Worm (Caenorhabditis elegans) whole organism, L2 larva: ENCODE results near the gene F26A1.9.

Experiments
- R02D3.7 ChIP-seq: fragments of 150-350 bp; optimal IDR thresholded peaks from 2 replicates; lab custom pipeline; 2014; ENCODE audit warnings: missing biosample characterization, missing genetic modification characterization
- alr-1 ChIP-seq: fragments of 150-350 bp; optimal IDR thresholded peaks from 2 replicates; lab custom pipeline; 2014; ENCODE audit warnings: missing biosample characterization, missing genetic modification characterization
- ama-1 ChIP-seq: fragments of 150-350 bp; optimal IDR thresholded peaks from 2 replicates; lab custom pipeline; 2018; ENCODE audit warnings: inconsistent platforms
- egl-27 ChIP-seq: sonication (generic microtip); optimal IDR thresholded peaks from 3 replicates; lab custom pipeline; 2017; ENCODE audit warnings: missing biosample characterization, missing genetic modification reagents, missing genetic modification characterization
- nhr-237 ChIP-seq: fragments of 150-350 bp; optimal IDR thresholded peaks from 2 replicates; lab custom pipeline; 2014; ENCODE audit warnings: missing biosample characterization, missing genetic modification characterization
- peb-1 ChIP-seq: fragments of 150-350 bp; optimal IDR thresholded peaks from 2 replicates; lab custom pipeline; 2014; ENCODE audit warnings: missing biosample characterization, missing genetic modification characterization
- snpc-4 ChIP-seq: fragments of 150-350 bp; optimal IDR thresholded peaks from 2 replicates; lab custom pipeline; 2014; ENCODE audit warnings: missing biosample characterization, missing genetic modification characterization
- unc-39 ChIP-seq: fragments of 150-350 bp; optimal IDR thresholded peaks from 2 replicates; lab custom pipeline; 2014; ENCODE audit warnings: missing biosample characterization, missing genetic modification characterization
- unc-55 ChIP-seq: fragments of 150-350 bp; sonication (generic microtip); optimal IDR thresholded peaks from 3 replicates; lab custom pipeline; 2014; ENCODE audit warnings: missing biosample characterization, missing genetic modification reagents, missing genetic modification characterization
- unc-62 ChIP-seq: fragments of 150-350 bp; optimal IDR thresholded peaks from 2 replicates; lab custom pipeline; 2014; ENCODE audit warnings: missing biosample characterization, missing genetic modification reagents, missing genetic modification characterization
- zag-1 ChIP-seq: fragments of 150-350 bp; optimal IDR thresholded peaks from 2 replicates; lab custom pipeline; 2014; ENCODE audit warnings: missing biosample characterization, missing genetic modification characterization
- ztf-11 ChIP-seq: sonication (generic microtip); optimal IDR thresholded peaks from 2 replicates; lab custom pipeline; 2017; ENCODE audit warnings: missing biosample characterization, missing genetic modification characterization
- ztf-4 ChIP-seq: fragments of 150-350 bp; optimal IDR thresholded peaks from 2 replicates; lab custom pipeline; 2014; ENCODE audit warnings: missing biosample characterization, missing genetic modification characterization

ce11 chrIII:4785714-4786113, 43.6 kb downstream of the F26A1.9 start, which contains the start of gene mel-28:
- no peak for TF ChIP-seq R02D3.7 (tag; lab: Kevin White, UChicago)
- peak; percentile 16 for TF ChIP-seq unc-55 (GFP tag; lab: Kevin White, UChicago)
- no peak for TF ChIP-seq snpc-4 (tag; lab: Kevin White, UChicago)
- no peak for TF ChIP-seq ztf-4
- TF ChIP-seq nhr-237, result no peak
- TF ChIP-seq unc-39 (tag; lab: Kevin White, UChicago), result no peak
- TF ChIP-seq egl-27 (tag; lab: Kevin White, UChicago), result no peak
- no peak for TF ChIP-seq ama-1 (lab: Kevin White, UChicago)
- TF ChIP-seq alr-1 (tag; lab: Kevin White, UChicago), result no peak
- TF ChIP-seq unc-62, result no peak
- TF ChIP-seq peb-1 (tag; lab: Kevin White, UChicago), result no peak
- no peak for TF ChIP-seq ztf-11
- no peak for TF ChIP-seq zag-1
